Worm (Caenorhabditis elegans): Measurements from ENCODE around the gene rnp-3.

Gene rnp-3

DNA sequence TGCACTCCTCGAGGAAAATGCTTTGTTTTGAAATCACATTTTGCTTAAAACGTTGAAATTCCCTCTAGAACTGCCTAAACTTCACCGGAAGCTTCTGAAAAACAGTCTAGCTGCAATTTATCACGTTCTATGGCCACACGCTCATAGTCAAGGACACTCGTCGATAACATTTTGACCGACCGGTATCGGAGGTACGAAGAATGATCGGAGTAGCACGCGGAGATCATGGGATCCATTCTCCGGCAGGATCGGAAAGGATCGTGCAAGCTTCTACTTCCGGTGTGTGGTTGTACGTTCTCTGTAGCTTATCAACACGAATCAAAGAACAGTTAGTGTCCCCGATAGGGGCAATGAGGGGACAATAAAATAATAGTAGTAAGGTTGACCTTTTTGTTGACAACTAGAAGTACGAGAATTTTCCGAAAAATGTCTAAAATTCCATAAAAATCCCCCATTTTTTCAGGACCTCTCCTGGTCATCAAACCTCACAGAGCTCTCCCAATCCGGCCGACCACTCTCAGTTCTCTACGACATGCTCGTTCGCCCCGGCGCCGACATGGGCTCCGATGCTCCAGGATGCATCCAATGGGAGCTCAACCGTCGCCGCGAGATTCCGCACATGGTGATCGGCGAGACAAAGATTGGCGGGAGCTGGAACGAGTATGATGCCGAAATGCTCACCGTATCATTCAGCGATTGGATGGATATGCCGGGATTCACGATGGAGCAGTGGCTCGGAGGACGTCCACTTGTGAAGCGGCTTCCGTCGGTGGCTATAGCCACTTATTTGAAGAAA lies 42.4 kb downstream of the rnp-3 start (continued):
- no peak for TF ChIP-seq rbr-2 (tag; optimal IDR thresholded peaks at IDR 0.05)
- no peak for TF ChIP-seq Y75B8A.6 (GFP tag; IDR thresholded peaks at IDR 0.05)
- TF ChIP-seq aha-1 (tag) = peak; percentile 98
- no peak for TF ChIP-seq R02D3.7 (tag; optimal IDR thresholded peaks at IDR 0.05)
- TF ChIP-seq ZK546.5 (tag; optimal IDR thresholded peaks at IDR 0.05) = no peak
- no peak for TF ChIP-seq unc-130 (GFP tag; optimal IDR thresholded peaks at IDR 0.05)
- TF ChIP-seq sdz-12 (GFP tag; optimal IDR thresholded peaks at IDR 0.05) = no peak
- no peak for TF ChIP-seq snpc-1.2 (GFP tag; IDR thresholded peaks at IDR 0.05)
- TF ChIP-seq duxl-1 (tag; optimal IDR thresholded peaks at IDR 0.05; ENCODE audit: poor library complexity) = no peak
- TF ChIP-seq hif-1 (tag; optimal IDR thresholded peaks at IDR 0.05) = peak; percentile 55 to 71
- no peak for TF ChIP-seq daf-12 (tag; optimal IDR thresholded peaks at IDR 0.05)
- no peak for TF ChIP-seq ceh-62 (tag; optimal IDR thresholded peaks at IDR 0.05)
- TF ChIP-seq ces-1 (GFP tag; optimal IDR thresholded peaks at IDR 0.05) = no peak
- no peak for TF ChIP-seq arid-1 (GFP tag; conservative IDR thresholded peaks at IDR 0.05)
- no peak for TF ChIP-seq lin-1 (GFP tag; IDR thresholded peaks at IDR 0.05)
- peak; percentile 37 for TF ChIP-seq nhr-25 (tag; optimal IDR thresholded peaks at IDR 0.05; ENCODE audit: borderline replicate concordance, insufficient read depth)
- TF ChIP-seq spr-1 (tag; optimal IDR thresholded peaks at IDR 0.05) = no peak
- no peak for TF ChIP-seq F10B5.3 (tag; optimal IDR thresholded peaks at IDR 0.05)
- TF ChIP-seq skn-1 (tag; optimal IDR thresholded peaks at IDR 0.05) = no peak
- TF ChIP-seq mes-2 (tag; optimal IDR thresholded peaks at IDR 0.05; ENCODE audit: poor library complexity, severe bottlenecking) = peak; percentile 28
- TF ChIP-seq zag-1 (tag; optimal IDR thresholded peaks at IDR 0.05) = no peak
- no peak for TF ChIP-seq F26F4.8 (GFP tag; conservative IDR thresholded peaks at IDR 0.05)
- peak; percentile 22 for TF ChIP-seq mxl-3 (GFP tag; optimal IDR thresholded peaks at IDR 0.05)
- TF ChIP-seq nhr-42 (GFP tag; IDR thresholded peaks at IDR 0.05) = no peak
- peak; percentile 47 for TF ChIP-seq nhr-48 (tag; optimal IDR thresholded peaks at IDR 0.05)
- TF ChIP-seq T26A8.4 (GFP tag; IDR thresholded peaks at IDR 0.05) = no peak
- TF ChIP-seq nhr-11 (tag; optimal IDR thresholded peaks at IDR 0.05) = no peak
- TF ChIP-seq lin-15B (tag; optimal IDR thresholded peaks at IDR 0.05) = no peak
- no peak for TF ChIP-seq lin-38 (GFP tag; IDR thresholded peaks at IDR 0.05)
- TF ChIP-seq ceh-44 (GFP tag; IDR thresholded peaks at IDR 0.05) = no peak
- TF ChIP-seq D1046.2 (GFP tag; IDR thresholded peaks at IDR 0.05) = no peak
- TF ChIP-seq dve-1 (tag; optimal IDR thresholded peaks at IDR 0.05; ENCODE audit: insufficient read depth) = peak; percentile 47
- TF ChIP-seq lim-7 (GFP tag; IDR thresholded peaks at IDR 0.05) = no peak
- TF ChIP-seq madf-5 (GFP tag; IDR thresholded peaks at IDR 0.05) = no peak
- TF ChIP-seq hmg-1.1 (GFP tag; IDR thresholded peaks at IDR 0.05) = no peak
- peak; percentile 86 for TF ChIP-seq nhr-28 (tag; optimal IDR thresholded peaks at IDR 0.05)
- TF ChIP-seq pha-4 (GFP tag; IDR thresholded peaks at IDR 0.05) = no peak
- no peak for TF ChIP-seq pha-4 (tag; optimal IDR thresholded peaks at IDR 0.05)
- no peak for TF ChIP-seq daf-8 (GFP tag; IDR thresholded peaks at IDR 0.05)
- TF ChIP-seq nhr-237 (tag; optimal IDR thresholded peaks at IDR 0.05) = no peak
- no peak for TF ChIP-seq vab-7 (GFP tag; IDR thresholded peaks at IDR 0.05)
- peak; percentile 85 for TF ChIP-seq hlh-30 (tag; optimal IDR thresholded peaks at IDR 0.05; ENCODE audit: insufficient read depth)
- TF ChIP-seq dmd-8 (GFP tag; IDR thresholded peaks at IDR 0.05) = no peak
